Worm (Caenorhabditis elegans): Measurements from ENCODE around the gene lido-17.

ce11 chrII:9418065-9418567 is 25.5 kb upstream of the lido-17 start, which contains the start of the genes M176.4 and M176.16:
- TF ChIP-seq him-1 (tag; optimal IDR thresholded peaks at IDR 0.05) (no peak), dao-5 (tag; optimal IDR thresholded peaks at IDR 0.05) (no peak)
